Fruit fly (Drosophila melanogaster) whole organism, embryonic: ENCODE measurements around the gene IntS14.
A peak's percentile ranks its signal among the peaks of the same experiment; 100 is the strongest.

ENCODE experiments used
- B-H2 ChIP-seq: fragments of 200-800 bp; sonication (Bioruptor generic); optimal IDR thresholded peaks from 2 replicates; lab custom pipeline; 2018; ENCODE audit warnings: missing biosample characterization, mild to moderate bottlenecking, missing genetic modification characterization
- BtbVII ChIP-seq: fragments of 200-800 bp; sonication (Bioruptor generic); optimal IDR thresholded peaks from 3 replicates; lab custom pipeline; 2017; ENCODE audit warnings: missing biosample characterization, mild to moderate bottlenecking, missing genetic modification characterization
- CG10543 ChIP-seq: fragments of 200-800 bp; sonication (Bioruptor generic); optimal IDR thresholded peaks from 3 replicates; lab custom pipeline; 2017; ENCODE audit warnings: missing biosample characterization, mild to moderate bottlenecking, missing genetic modification characterization, moderate library complexity
- CG10979 ChIP-seq: fragments of 200-800 bp; sonication (Bioruptor generic); optimal IDR thresholded peaks from 2 replicates; lab custom pipeline; 2018; ENCODE audit warnings: missing biosample characterization, mild to moderate bottlenecking, missing genetic modification characterization, moderate library complexity
- CG11093 ChIP-seq: fragments of 200-800 bp; sonication (Bioruptor generic); IDR thresholded peaks from 3 replicates; pipeline ENCODE4 v1.3.6; 2022; ENCODE audit warnings: missing biosample characterization, missing genetic modification characterization
- CG12071 ChIP-seq: fragments of 200-800 bp; sonication (Bioruptor generic); optimal IDR thresholded peaks from 3 replicates; lab custom pipeline; 2018; ENCODE audit warnings: missing biosample characterization, mild to moderate bottlenecking, missing genetic modification characterization
- CG12659 ChIP-seq: fragments of 200-800 bp; sonication (Bioruptor generic); optimal IDR thresholded peaks from 3 replicates; lab custom pipeline; 2017; ENCODE audit warnings: mild to moderate bottlenecking, missing biosample characterization, missing genetic modification reagents, missing genetic modification characterization
- CG13894 ChIP-seq: fragments of 200-800 bp; sonication (Bioruptor generic); optimal IDR thresholded peaks from 3 replicates; lab custom pipeline; 2018; ENCODE audit warnings: missing biosample characterization, mild to moderate bottlenecking, missing genetic modification characterization, moderate library complexity
- CG15011 ChIP-seq: fragments of 200-800 bp; sonication (Bioruptor generic); optimal IDR thresholded peaks from 3 replicates; lab custom pipeline; 2018; ENCODE audit warnings: missing biosample characterization, mild to moderate bottlenecking, missing genetic modification characterization
- CG17359 ChIP-seq: fragments of 200-800 bp; sonication (Bioruptor generic); optimal IDR thresholded peaks from 3 replicates; lab custom pipeline; 2018; ENCODE audit warnings: missing biosample characterization, mild to moderate bottlenecking, missing genetic modification characterization, moderate library complexity
- CG17612 ChIP-seq: fragments of 200-800 bp; sonication (Bioruptor generic); IDR thresholded peaks from 2 replicates; pipeline ENCODE4 v1.3.6; 2022; ENCODE audit warnings: missing biosample characterization, missing genetic modification characterization
- CG18599 ChIP-seq: fragments of 200-800 bp; sonication (Bioruptor generic); optimal IDR thresholded peaks from 3 replicates; lab custom pipeline; 2017; ENCODE audit warnings: missing biosample characterization, missing genetic modification characterization, mild to moderate bottlenecking, moderate library complexity, missing genetic modification reagents
- CG2120 ChIP-seq: fragments of 200-800 bp; sonication (Bioruptor generic); optimal IDR thresholded peaks from 3 replicates; lab custom pipeline; 2016; ENCODE audit warnings: missing biosample characterization, missing genetic modification characterization
- CG2202 ChIP-seq: fragments of 200-800 bp; sonication (Bioruptor generic); optimal IDR thresholded peaks from 2 replicates; lab custom pipeline; 2018; ENCODE audit warnings: missing biosample characterization, mild to moderate bottlenecking, missing genetic modification characterization
- CG2678 ChIP-seq: fragments of 200-800 bp; sonication (Bioruptor generic); optimal IDR thresholded peaks from 3 replicates; lab custom pipeline; 2019; ENCODE audit warnings: missing biosample characterization, mild to moderate bottlenecking, missing genetic modification characterization, moderate library complexity
- CG3065 ChIP-seq: fragments of 200-800 bp; sonication (Bioruptor generic); optimal IDR thresholded peaks from 2 replicates; lab custom pipeline; 2016; ENCODE audit warnings: missing biosample characterization, missing genetic modification characterization
- CG5180 ChIP-seq: fragments of 200-800 bp; sonication (Bioruptor generic); optimal IDR thresholded peaks from 3 replicates; lab custom pipeline; 2017; ENCODE audit warnings: missing biosample characterization, missing genetic modification characterization, mild to moderate bottlenecking, moderate library complexity, missing genetic modification reagents
- CG8281 ChIP-seq: fragments of 200-800 bp; sonication (Bioruptor generic); optimal IDR thresholded peaks from 2 replicates; lab custom pipeline; 2018; ENCODE audit warnings: missing biosample characterization, mild to moderate bottlenecking, missing genetic modification characterization, moderate library complexity
- CG8290 ChIP-seq, 3 experiments: fragments of 200-800 bp; sonication (Bioruptor generic); optimal IDR thresholded peaks; 2 replicates each; lab custom pipeline; 2016 to 2019; ENCODE audit warnings: missing biosample characterization in 3 of 3, missing genetic modification characterization in 3 of 3, mild to moderate bottlenecking in 2 of 3, moderate library complexity in 1 of 3
- CG9727 ChIP-seq: fragments of 200-800 bp; sonication (Bioruptor generic); optimal IDR thresholded peaks from 3 replicates; lab custom pipeline; 2017; ENCODE audit warnings: missing biosample characterization, mild to moderate bottlenecking, missing genetic modification characterization
- CrebB ChIP-seq: fragments of 200-800 bp; sonication (Bioruptor generic); optimal IDR thresholded peaks from 3 replicates; lab custom pipeline; 2018; ENCODE audit warnings: missing biosample characterization, mild to moderate bottlenecking, missing genetic modification characterization
- Drgx ChIP-seq: fragments of 200-800 bp; sonication (Bioruptor generic); IDR thresholded peaks from 2 replicates; pipeline ENCODE4 v1.3.6; 2022; ENCODE audit warnings: missing biosample characterization, missing genetic modification characterization
- Eip74EF ChIP-seq, 2 experiments: fragments of 200-800 bp in 1 of 2; fragments of >200 bp in 1 of 2; sonication (Bioruptor generic) in 1 of 2; optimal IDR thresholded peaks; 2 replicates each; lab custom pipeline; 2017 to 2019; ENCODE audit warnings: missing biosample characterization in 2 of 2, missing genetic modification characterization in 2 of 2, mild to moderate bottlenecking in 1 of 2, moderate library complexity in 1 of 2
- Fer3 ChIP-seq: fragments of 200-800 bp; sonication (Bioruptor generic); optimal IDR thresholded peaks from 2 replicates; lab custom pipeline; 2018; ENCODE audit warnings: missing biosample characterization, mild to moderate bottlenecking, missing genetic modification characterization, moderate library complexity
- HLH4C ChIP-seq: fragments of 200-800 bp; sonication (Bioruptor generic); IDR thresholded peaks from 3 replicates; pipeline ENCODE4 v1.3.6; 2022; ENCODE audit warnings: missing biosample characterization, missing genetic modification characterization; ENCODE audit not compliant: partially characterized antibody
- HLHmδ ChIP-seq: fragments of 200-800 bp; sonication (Bioruptor generic); optimal IDR thresholded peaks from 2 replicates; lab custom pipeline; 2018; ENCODE audit warnings: missing biosample characterization, mild to moderate bottlenecking, missing genetic modification characterization, moderate library complexity
- Med ChIP-seq: fragments of 200-800 bp; sonication (Bioruptor generic); peaks from one replicate; lab custom pipeline; 2016; ENCODE audit warnings: missing biosample characterization, missing genetic modification characterization, mild to moderate bottlenecking, inconsistent platforms, moderate library complexity
- Nf-YB ChIP-seq: fragments of 200-800 bp; sonication (Bioruptor generic); optimal IDR thresholded peaks from 3 replicates; lab custom pipeline; 2019; ENCODE audit warnings: missing biosample characterization, mild to moderate bottlenecking, missing genetic modification characterization, moderate library complexity
- NfI ChIP-seq: fragments of 200-800 bp; sonication (Bioruptor generic); optimal IDR thresholded peaks from 3 replicates; lab custom pipeline; 2018; ENCODE audit warnings: missing biosample characterization, mild to moderate bottlenecking, missing genetic modification characterization, moderate library complexity
- PHDP ChIP-seq: fragments of 200-800 bp; sonication (Bioruptor generic); optimal IDR thresholded peaks from 3 replicates; lab custom pipeline; 2018; ENCODE audit warnings: missing biosample characterization, mild to moderate bottlenecking, missing genetic modification characterization, moderate library complexity
- Pdp1 ChIP-seq, 2 experiments: fragments of 200-800 bp; sonication (Bioruptor generic); optimal IDR thresholded peaks; 3 replicates each; lab custom pipeline; 2016; ENCODE audit warnings: missing biosample characterization in 2 of 2, missing genetic modification characterization in 2 of 2, mild to moderate bottlenecking in 1 of 2, moderate library complexity in 1 of 2
- cg ChIP-seq: fragments of 200-800 bp; sonication (Bioruptor generic); optimal IDR thresholded peaks from 3 replicates; lab custom pipeline; 2019; ENCODE audit warnings: missing biosample characterization, mild to moderate bottlenecking, missing genetic modification characterization, moderate library complexity
- chinmo ChIP-seq: fragments of 200-800 bp; sonication (Bioruptor generic); IDR thresholded peaks from 4 replicates; pipeline ENCODE4 v1.3.6; 2022; ENCODE audit warnings: missing biosample characterization, missing genetic modification characterization; ENCODE audit not compliant: partially characterized antibody
- danr ChIP-seq: fragments of 200-800 bp; sonication (Bioruptor generic); IDR thresholded peaks from 2 replicates; pipeline ENCODE4 v1.3.6; 2022; ENCODE audit warnings: missing biosample characterization, missing genetic modification characterization
- dati ChIP-seq: fragments of 200-800 bp; sonication (Bioruptor generic); IDR thresholded peaks from 2 replicates; pipeline ENCODE4 v1.3.6; 2022; ENCODE audit warnings: missing biosample characterization, missing genetic modification characterization
- grau ChIP-seq: fragments of 200-800 bp; optimal IDR thresholded peaks from 3 replicates; lab custom pipeline; 2019; ENCODE audit warnings: missing biosample characterization, mild to moderate bottlenecking, missing genetic modification characterization, moderate library complexity
- grn ChIP-seq: fragments of 200-800 bp; sonication (Bioruptor generic); optimal IDR thresholded peaks from 3 replicates; lab custom pipeline; 2017; ENCODE audit warnings: missing biosample characterization, missing genetic modification characterization
- lab ChIP-seq: fragments of 200-800 bp; sonication (Bioruptor generic); optimal IDR thresholded peaks from 3 replicates; lab custom pipeline; 2017; ENCODE audit warnings: missing biosample characterization, missing genetic modification characterization, mild to moderate bottlenecking, moderate library complexity, missing genetic modification reagents
- luna ChIP-seq: fragments of 200-800 bp; sonication (Bioruptor generic); optimal IDR thresholded peaks from 2 replicates; lab custom pipeline; 2016; ENCODE audit warnings: missing biosample characterization, missing genetic modification characterization
- mirr ChIP-seq: fragments of 200-800 bp; sonication (Bioruptor generic); optimal IDR thresholded peaks from 3 replicates; lab custom pipeline; 2018; ENCODE audit warnings: missing biosample characterization, mild to moderate bottlenecking, missing genetic modification characterization
- sd ChIP-seq: fragments of 200-800 bp; sonication (Bioruptor generic); optimal IDR thresholded peaks from 3 replicates; lab custom pipeline; 2018; ENCODE audit warnings: missing biosample characterization, mild to moderate bottlenecking, missing genetic modification characterization, moderate library complexity
- seq ChIP-seq: fragments of 200-800 bp; sonication (Bioruptor generic); IDR thresholded peaks from 2 replicates; pipeline ENCODE4 v1.3.6; 2022; ENCODE audit warnings: missing biosample characterization, missing genetic modification characterization
- stwl ChIP-seq: fragments of 200-800 bp; sonication (Bioruptor generic); optimal IDR thresholded peaks from 3 replicates; lab custom pipeline; 2018; ENCODE audit warnings: missing biosample characterization, mild to moderate bottlenecking, missing genetic modification characterization, moderate library complexity
- tap ChIP-seq: fragments of 200-800 bp; optimal IDR thresholded peaks from 3 replicates; lab custom pipeline; 2019; ENCODE audit warnings: missing biosample characterization, mild to moderate bottlenecking, missing genetic modification characterization, moderate library complexity
- ttk ChIP-seq: fragments of 200-800 bp; sonication (Bioruptor generic); IDR thresholded peaks from 2 replicates; pipeline ENCODE4 v2.1.2; 2022; ENCODE audit warnings: missing biosample characterization, missing genetic modification characterization
- unpg ChIP-seq: fragments of 200-800 bp; sonication (Bioruptor generic); optimal IDR thresholded peaks from 3 replicates; lab custom pipeline; 2018; ENCODE audit warnings: missing biosample characterization, mild to moderate bottlenecking, missing genetic modification characterization, moderate library complexity
- vnd ChIP-seq: fragments of 200-800 bp; sonication (Bioruptor generic); IDR thresholded peaks from 3 replicates; pipeline ENCODE4 v1.3.6; 2022; ENCODE audit warnings: missing biosample characterization, missing genetic modification characterization; ENCODE audit not compliant: partially characterized antibody

The IntS14 gene

dm6 chr2L:1124265-1124664, 40.0 kb upstream of the IntS14 start:
- TF ChIP-seq grau (tag; lab: Kevin White, UChicago): no peak
- 0 out of 3 replicates have a peak, but pooled peaks have one; percentile 22 for TF ChIP-seq vnd (GFP tag; lab: Robert Waterston, UW)
- TF ChIP-seq tap (tag; lab: Kevin White, UChicago): no peak
- no peak for TF ChIP-seq stwl (tag; lab: Kevin White, UChicago)
- TF ChIP-seq Pdp1 (GFP tag; optimal IDR thresholded peaks at IDR 0.05; lab: Kevin White, UChicago): peak in 1 of 2 experiments; percentile 40
- TF ChIP-seq CG2202: no peak
- TF ChIP-seq unpg (GFP tag; lab: Kevin White, UChicago): no peak
- TF ChIP-seq CG9727 (GFP tag; lab: Kevin White, UChicago): no peak
- TF ChIP-seq Eip74EF (GFP tag; optimal IDR thresholded peaks at IDR 0.05; lab: Kevin White, UChicago): no peak
- TF ChIP-seq NfI (GFP tag; lab: Kevin White, UChicago): no peak
- no peak for TF ChIP-seq luna (GFP tag; lab: Kevin White, UChicago)
- TF ChIP-seq CG11093 (GFP tag; lab: Robert Waterston, UW): no peak
- 0 out of 4 replicates have a peak, but pooled peaks have one; percentile 6 for TF ChIP-seq chinmo (GFP tag; lab: Robert Waterston, UW)
- no peak for TF ChIP-seq CG2678 (tag; lab: Kevin White, UChicago)
- no peak for TF ChIP-seq CG3065 (GFP tag; lab: Kevin White, UChicago)
- no peak for TF ChIP-seq CG10979

DNA sequence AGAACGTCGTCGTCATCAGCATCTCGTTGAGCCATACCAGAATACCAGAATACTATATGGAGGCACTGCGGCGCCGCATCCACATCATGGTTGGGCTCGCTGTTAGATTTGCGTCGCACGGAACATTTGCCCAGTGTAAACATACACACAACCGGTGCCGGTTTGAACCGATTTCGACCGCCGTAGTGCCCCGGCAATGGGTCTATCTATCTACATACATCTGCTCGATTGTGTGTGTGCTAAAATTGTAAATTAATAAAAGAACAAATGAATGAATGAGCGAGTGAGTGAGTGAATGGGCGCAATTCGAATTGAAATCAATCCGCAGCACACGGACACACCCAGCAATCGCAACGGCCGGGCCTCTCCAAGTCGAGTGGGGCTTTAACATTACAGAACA, 38.8 kb upstream of the IntS14 start:
- peak; percentile 24 for TF ChIP-seq CG15011 (GFP tag; lab: Kevin White, UChicago)
- TF ChIP-seq CG12071 (GFP tag; lab: Kevin White, UChicago): peak; percentile 3
- TF ChIP-seq CG8281: peak; percentile 99
- TF ChIP-seq ttk: no peak
- TF ChIP-seq CG12659 (GFP tag; lab: Kevin White, UChicago): peak; percentile 13
- peak; percentile 69 for TF ChIP-seq mirr (GFP tag; lab: Kevin White, UChicago)
- peak; percentile 18 for TF ChIP-seq grn
- TF ChIP-seq BtbVII (GFP tag; lab: Kevin White, UChicago): peak; percentile 28
- TF ChIP-seq CG13894 (tag; lab: Kevin White, UChicago): peak; percentile 67
- TF ChIP-seq HLHmδ (GFP tag; lab: Kevin White, UChicago): no peak
- TF ChIP-seq dati: no peak
- TF ChIP-seq CG17612 (GFP tag; lab: Robert Waterston, UW): no peak
- peak; percentile 58 for TF ChIP-seq B-H2 (GFP tag; lab: Kevin White, UChicago)
- TF ChIP-seq CG17359: no peak
- TF ChIP-seq CG18599: peak; percentile 25
- TF ChIP-seq sd (tag; lab: Kevin White, UChicago): peak; percentile 31
- TF ChIP-seq HLH4C: no peak
- no peak for TF ChIP-seq CG8290 (GFP tag; optimal IDR thresholded peaks at IDR 0.05; lab: Kevin White, UChicago)
- peak in 1 of 2 experiments; percentile 61 for TF ChIP-seq CG8290 (tag; optimal IDR thresholded peaks at IDR 0.05; lab: Kevin White, UChicago)
- peak; percentile 22 for TF ChIP-seq lab (GFP tag; lab: Kevin White, UChicago)
- peak in 1 of 2 experiments; percentile 26 for TF ChIP-seq Pdp1 (GFP tag; optimal IDR thresholded peaks at IDR 0.05; lab: Kevin White, UChicago)
- no peak for TF ChIP-seq CG5180 (GFP tag; lab: Kevin White, UChicago)
- TF ChIP-seq seq (GFP tag; lab: Robert Waterston, UW): 0 out of 2 replicates have a peak, but pooled peaks have one; percentile 18
- peak; percentile 5 for TF ChIP-seq Fer3 (tag; lab: Kevin White, UChicago)
- TF ChIP-seq Med (GFP tag; lab: Kevin White, UChicago): peak; percentile 73
- 0 out of 2 replicates have a peak, but pooled peaks have one; percentile 16 for TF ChIP-seq Drgx (GFP tag; lab: Robert Waterston, UW)
- peak; percentile 77 for TF ChIP-seq CG10543 (GFP tag; lab: Kevin White, UChicago)
- no peak for TF ChIP-seq danr (GFP tag; lab: Robert Waterston, UW)
- TF ChIP-seq CrebB (tag; lab: Kevin White, UChicago): peak; percentile 43
- peak; percentile 8 for TF ChIP-seq PHDP (tag; lab: Kevin White, UChicago)
- peak; percentile 18 for TF ChIP-seq CG2120 (GFP tag; lab: Kevin White, UChicago)
- TF ChIP-seq Nf-YB (GFP tag; lab: Kevin White, UChicago): no peak
- peak; percentile 3 for TF ChIP-seq cg (GFP tag; lab: Kevin White, UChicago)
